Fruit fly (Drosophila melanogaster): ENCODE measurements around the gene Lcp65Ab2.
"Not testable (repeated sequence)": the region's sequence is repeated elsewhere in the genome, so short reads cannot be mapped to it uniquely, and the experiment has no call there.

The Lcp65Ab2 gene

dm6 chr3L:6146374-6146773, at the start of gene Lcp65Ab2:
Gene Lcp65Ab2, plus strand, starts transcription at chr3L:6146674.
- TF ChIP-seq noc (tag; optimal IDR thresholded peaks at IDR 0.05) = not testable (repeated sequence)

- no peak for TF ChIP-seq noc (tag; optimal IDR thresholded peaks at IDR 0.05)
These were observed 49.2 kb upstream of the Lcp65Ab2 start, which contains the start of gene Ets65A for dm6 chr3L:6097270-6097669. Gene Ets65A, plus strand, starts transcription at chr3L:6097617.

- no peak for TF ChIP-seq noc (tag; optimal IDR thresholded peaks at IDR 0.05)
These were observed 42.8 kb upstream of the Lcp65Ab2 start for dm6 chr3L:6103658-6104057.

- no peak for TF ChIP-seq noc (tag; optimal IDR thresholded peaks at IDR 0.05)
These were observed 41.9 kb upstream of the Lcp65Ab2 start for dm6 chr3L:6104551-6104950.

DNA sequence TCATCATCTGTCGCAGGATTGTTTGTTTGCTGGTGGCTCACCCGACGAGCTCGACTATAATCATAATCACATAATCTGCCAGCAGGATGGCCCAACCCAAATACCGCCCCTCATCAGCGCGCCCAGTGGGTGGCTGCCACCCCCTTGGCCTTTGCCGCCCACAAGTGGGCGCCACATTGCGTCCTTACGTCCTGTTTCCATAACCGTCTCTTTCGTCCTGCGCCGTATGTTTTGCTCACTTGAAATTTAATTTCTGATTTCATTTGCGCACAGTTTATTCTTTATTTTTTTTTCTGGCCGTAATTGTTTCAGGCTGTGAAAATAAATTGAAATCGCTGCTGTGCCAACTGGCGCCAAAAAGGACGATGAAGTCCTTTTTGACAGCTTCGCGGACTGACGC, 41.0 kb upstream of the Lcp65Ab2 start:
- no peak for TF ChIP-seq noc (tag; optimal IDR thresholded peaks at IDR 0.05)

DNA sequence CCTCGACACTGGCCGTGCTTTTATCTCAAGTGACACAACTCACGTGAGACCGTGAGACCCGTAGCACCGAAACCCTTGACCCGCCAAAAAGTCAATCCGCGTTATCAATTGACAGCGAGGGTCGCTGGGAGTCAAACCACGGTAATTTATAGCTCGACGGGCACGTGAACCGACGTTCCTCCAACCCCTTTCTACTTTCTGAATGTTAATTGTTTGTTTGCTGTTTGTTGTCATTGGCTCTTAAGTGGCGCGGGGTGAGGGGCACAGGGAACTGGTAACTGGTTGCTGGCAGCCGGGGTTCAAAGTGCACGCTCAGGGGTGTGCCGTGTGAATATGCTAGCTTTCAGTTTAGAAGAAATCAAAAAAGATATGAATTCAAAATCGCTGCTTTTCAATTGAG, 39.8 kb upstream of the Lcp65Ab2 start:
- TF ChIP-seq noc (tag; optimal IDR thresholded peaks at IDR 0.05) = no peak

DNA sequence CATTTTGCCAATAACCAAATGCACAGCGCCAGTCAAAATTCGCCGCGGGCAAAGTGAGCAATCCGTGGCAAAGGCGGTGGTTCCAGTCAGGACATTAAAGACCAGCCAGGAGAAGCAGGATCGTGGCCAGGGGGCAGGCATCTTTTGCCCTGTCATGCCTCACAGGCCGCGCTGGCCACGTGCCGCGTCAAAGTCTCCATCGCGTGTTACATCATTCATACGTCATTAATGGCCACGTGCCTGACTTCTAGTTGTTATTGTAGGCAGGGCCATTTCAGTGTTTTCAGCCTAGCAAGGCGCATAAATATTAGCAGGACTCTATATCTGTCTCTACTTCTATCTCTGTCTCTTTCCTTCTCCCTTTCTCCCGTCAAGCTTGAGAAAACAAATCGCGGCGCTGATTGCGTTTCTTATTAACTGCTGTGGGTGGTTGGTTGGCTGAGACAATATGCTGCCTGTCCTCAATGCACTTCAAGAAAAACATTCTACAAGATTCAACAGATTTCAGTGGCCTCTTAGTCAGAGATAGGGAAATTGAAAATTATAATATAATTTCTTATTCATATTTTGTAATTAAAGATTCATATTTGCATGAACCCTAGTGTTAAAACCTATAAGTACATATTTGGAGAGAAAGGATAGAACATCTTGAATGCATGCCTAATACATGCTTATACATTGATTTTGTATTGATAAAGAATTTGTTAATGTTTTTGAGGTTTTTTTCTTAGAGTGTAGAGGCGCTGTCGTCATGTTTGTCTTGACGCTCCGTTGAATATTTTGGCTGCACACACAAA, 38.0 kb upstream of the Lcp65Ab2 start:
- TF ChIP-seq noc (tag; optimal IDR thresholded peaks at IDR 0.05) = no peak

DNA sequence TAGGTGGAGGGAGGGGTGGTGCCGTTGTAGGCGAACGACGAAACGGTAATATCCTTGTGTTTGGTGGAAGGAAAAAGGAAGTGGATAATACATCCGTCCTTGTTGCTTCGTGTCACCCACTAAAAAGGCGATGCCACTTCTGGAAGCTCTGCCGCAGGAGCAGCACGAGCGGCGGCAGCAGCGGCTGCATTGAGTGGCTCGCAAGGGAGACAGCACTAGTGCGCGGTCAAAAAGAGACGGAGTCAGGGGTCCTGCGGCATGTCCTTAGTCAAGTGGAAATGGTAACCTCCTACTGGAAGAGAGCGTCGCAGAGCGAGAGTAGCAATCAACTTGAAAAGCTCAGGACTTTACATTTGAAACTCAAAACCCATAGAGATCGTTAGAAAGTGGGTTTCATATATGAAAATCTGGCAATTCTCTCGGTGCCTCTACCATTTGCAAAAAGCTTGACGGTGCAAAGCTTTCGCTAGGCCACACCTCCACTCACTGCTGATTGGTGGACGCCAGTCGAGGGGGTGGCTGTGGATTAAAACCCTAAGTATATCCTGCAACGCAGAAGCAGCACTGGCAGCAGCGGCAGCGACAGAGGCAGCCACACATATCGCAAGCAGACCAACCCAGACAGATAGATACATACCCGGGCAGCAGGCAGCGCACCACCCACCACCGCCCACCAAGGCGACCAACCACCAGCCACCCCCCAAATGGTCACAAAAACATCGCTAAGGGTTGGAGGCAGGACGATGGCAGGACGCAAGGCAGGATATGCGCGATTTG, 35.6 kb upstream of the Lcp65Ab2 start:
- no peak for TF ChIP-seq noc (tag; optimal IDR thresholded peaks at IDR 0.05)

DNA sequence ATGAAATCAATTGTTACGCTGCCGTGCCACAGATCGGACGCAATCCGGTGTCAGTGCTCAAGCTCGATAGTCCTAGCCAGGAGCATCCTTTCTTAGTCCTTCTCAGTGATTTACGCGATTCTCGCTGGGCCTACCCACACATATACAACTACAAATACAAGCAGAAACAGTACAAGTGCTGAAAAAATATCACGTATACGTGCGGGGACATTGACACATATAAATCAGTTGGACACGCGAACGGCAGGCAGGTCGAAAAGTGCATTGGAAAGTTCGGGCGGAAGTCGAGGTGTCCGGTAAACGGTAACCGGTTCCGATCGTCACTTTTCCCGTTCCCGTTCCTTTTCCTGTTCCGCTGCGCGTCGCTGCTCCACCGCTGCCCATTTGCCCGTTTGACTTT, 35.0 kb upstream of the Lcp65Ab2 start:
- no peak for TF ChIP-seq noc (tag; optimal IDR thresholded peaks at IDR 0.05)

dm6 chr3L:6115505-6115904, 31.0 kb upstream of the Lcp65Ab2 start:
- TF ChIP-seq noc (tag; optimal IDR thresholded peaks at IDR 0.05) = no peak

dm6 chr3L:6116881-6117280, 29.6 kb upstream of the Lcp65Ab2 start:
- TF ChIP-seq noc (tag; optimal IDR thresholded peaks at IDR 0.05) = no peak

DNA sequence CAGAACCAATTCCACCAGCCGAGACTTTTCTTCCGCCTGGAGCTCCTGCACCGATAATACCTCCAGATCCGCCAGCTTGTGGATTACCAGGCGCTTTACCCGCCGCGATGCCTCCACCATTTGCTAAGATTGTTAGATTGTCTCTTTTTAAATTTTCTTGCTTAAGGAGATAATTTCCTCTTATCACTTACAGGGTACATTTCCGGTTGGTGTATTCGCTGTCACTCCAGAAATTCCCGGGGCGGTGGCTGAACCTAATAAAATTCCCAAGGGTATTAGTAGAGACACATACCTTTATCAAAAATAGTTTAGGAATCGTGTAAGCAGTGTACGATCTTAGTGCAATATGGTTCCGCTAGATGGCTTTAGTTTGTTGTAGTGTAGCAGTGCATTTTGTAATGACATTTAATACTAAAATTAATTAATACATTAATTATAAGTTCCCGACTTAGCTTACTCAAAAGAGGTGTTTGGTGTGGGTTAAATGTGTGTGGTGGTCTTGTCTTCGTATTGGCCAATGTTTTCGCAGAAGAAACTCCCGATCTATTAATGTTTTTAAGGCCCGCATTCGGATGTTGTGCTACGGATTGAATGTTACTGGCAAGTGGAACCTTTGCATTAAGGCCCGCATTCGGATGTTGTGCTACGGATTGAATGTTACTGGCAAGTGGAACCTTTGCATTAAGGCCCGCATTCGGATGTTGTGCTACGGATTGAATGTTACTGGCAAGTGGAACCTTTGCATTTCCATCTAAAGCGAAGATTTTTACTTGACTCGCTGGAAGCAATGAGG, 21.7 kb upstream of the Lcp65Ab2 start:
- TF ChIP-seq noc (tag; optimal IDR thresholded peaks at IDR 0.05) = no peak

dm6 chr3L:6125409-6125689, 21.1 kb upstream of the Lcp65Ab2 start:
- TF ChIP-seq noc (tag; optimal IDR thresholded peaks at IDR 0.05) = no peak

- no peak for TF ChIP-seq noc (tag; optimal IDR thresholded peaks at IDR 0.05)
These were observed 16.9 kb upstream of the Lcp65Ab2 start for dm6 chr3L:6129591-6129990.

- TF ChIP-seq noc (tag; optimal IDR thresholded peaks at IDR 0.05) = no peak
These were observed 15.5 kb upstream of the Lcp65Ab2 start, which contains the start of gene Lcp65Ag3 for dm6 chr3L:6130944-6131343. Gene Lcp65Ag3, minus strand, starts transcription at chr3L:6130989.

DNA sequence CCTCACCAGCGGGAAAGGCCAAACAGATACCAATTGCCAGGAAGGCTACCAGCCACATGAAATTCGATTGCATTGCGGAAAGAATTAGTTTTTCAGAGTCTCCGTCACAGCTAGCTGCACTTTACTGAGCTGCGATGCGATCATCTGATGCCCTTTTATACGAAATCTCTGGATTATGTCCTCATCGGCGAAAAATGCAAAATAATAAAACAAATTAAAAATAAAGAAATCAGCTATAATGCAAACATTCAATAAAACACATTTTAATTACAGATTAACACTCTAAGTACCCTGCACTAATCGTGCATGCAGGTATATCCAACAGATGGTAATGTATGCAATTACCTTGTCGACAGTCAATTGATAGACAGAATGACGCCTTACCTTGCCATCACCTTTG, 14.5 kb upstream of the Lcp65Ab2 start, which contains the start of gene Cpr65Au:
Gene Cpr65Au, minus strand, starts transcription at position 101 of the 400 bp plus-strand sequence.
- TF ChIP-seq noc (tag; optimal IDR thresholded peaks at IDR 0.05) = no peak
